Fruit fly (Drosophila melanogaster) whole organism: Measurements from ENCODE around the gene gammaTub37C.
A peak's percentile ranks its signal among the peaks of the same experiment; 100 is the strongest.

Source experiments
- CG8478 ChIP-seq: fragments of >200 bp; optimal IDR thresholded peaks from 2 replicates; lab custom pipeline; 2018; ENCODE audit warnings: inconsistent platforms
- Dll ChIP-seq: fragments of >200 bp; optimal IDR thresholded peaks from 2 replicates; lab custom pipeline; 2017
- EcR ChIP-seq, 2 experiments: fragments of >200 bp; optimal IDR thresholded peaks; 2 replicates each; lab custom pipeline; 2017; ENCODE audit warnings: missing biosample characterization in 2 of 2, missing genetic modification characterization in 2 of 2, missing genetic modification reagents in 2 of 2
- pan ChIP-seq: fragments of >200 bp; optimal IDR thresholded peaks from 2 replicates; lab custom pipeline; 2017
- psq ChIP-seq: fragments of >200 bp; optimal IDR thresholded peaks from 2 replicates; lab custom pipeline; 2017
- usp ChIP-seq: fragments of >200 bp; optimal IDR thresholded peaks from 2 replicates; lab custom pipeline; 2017; ENCODE audit warnings: missing biosample characterization, missing genetic modification characterization, mixed read lengths

Gene gammaTub37C

DNA sequence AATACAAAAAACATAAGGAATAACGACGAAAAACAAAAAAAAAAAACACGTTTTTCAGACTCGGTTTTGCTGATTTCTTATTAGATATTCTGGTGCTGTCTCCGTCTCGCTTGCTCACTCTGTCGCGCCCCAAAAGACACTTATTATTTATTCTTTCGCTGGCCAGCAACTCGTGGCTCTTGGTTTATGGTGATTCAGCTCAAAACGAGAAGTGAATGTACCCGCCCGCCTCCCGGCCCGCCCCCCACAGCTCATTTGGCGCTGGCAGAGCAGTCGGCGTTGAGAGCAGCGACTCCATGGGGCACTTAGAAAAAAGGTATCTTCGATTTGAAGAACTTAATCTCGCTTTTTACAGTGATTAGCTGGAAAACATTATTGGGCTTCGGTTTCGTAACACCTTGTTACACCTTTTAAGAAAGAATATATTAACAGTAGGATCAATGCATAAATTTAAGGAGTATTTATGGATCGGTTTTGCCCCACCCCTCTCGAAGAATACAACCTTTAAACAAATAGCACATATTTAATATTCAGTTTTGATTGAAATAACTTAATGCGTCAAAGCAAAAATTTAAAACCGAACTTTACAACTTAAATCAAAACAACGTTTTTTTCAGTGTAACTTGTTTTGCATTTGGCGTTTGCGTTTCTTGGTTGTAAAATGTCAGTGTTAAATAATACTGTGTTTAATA lies 43.9 kb downstream of the gammaTub37C start:
- TF ChIP-seq pan (lab: Kevin White, UChicago) (no peak), Dll (peak; percentile 49)

dm6 chr2L:19140984-19141262 lies 44.6 kb downstream of the gammaTub37C start:
- TF ChIP-seq CG8478 (lab: Kevin White, UChicago) = no peak
- TF ChIP-seq EcR (GFP tag; optimal IDR thresholded peaks at IDR 0.05; lab: Kevin White, UChicago) = no peak

- TF ChIP-seq pan (lab: Kevin White, UChicago) (no peak), Dll (no peak), usp (GFP tag; lab: Kevin White, UChicago) (no peak), EcR (GFP tag; optimal IDR thresholded peaks at IDR 0.05; lab: Kevin White, UChicago) (no peak), CG8478 (lab: Kevin White, UChicago) (no peak), psq (lab: Kevin White, UChicago) (no peak)
Observed at dm6 chr2L:19140257-19140983, 45.1 kb downstream of the gammaTub37C start.

DNA sequence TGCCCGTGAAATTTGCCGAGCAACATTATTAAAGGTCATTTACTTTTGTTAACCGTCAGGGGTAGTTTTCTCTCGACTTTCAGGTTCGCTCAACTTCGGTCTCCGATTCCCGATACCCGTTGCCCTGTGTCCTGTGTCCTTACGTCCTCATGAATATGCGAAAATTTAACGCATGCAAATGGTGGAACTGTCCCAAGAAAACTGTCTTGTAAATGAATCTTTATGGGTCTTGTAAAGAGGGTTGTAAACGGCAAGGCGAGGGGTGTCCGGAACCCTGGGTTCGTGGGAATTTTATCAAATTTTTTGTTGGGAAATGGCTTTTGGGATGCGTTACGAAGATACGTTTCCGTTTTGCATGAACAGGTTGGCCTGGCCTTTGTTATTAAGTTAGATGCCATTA lies 45.8 kb downstream of the gammaTub37C start:
- TF ChIP-seq CG8478 (lab: Kevin White, UChicago) (no peak), pan (lab: Kevin White, UChicago) (no peak), EcR (GFP tag; optimal IDR thresholded peaks at IDR 0.05; lab: Kevin White, UChicago) (no peak), Dll (no peak), usp (GFP tag; lab: Kevin White, UChicago) (no peak), psq (lab: Kevin White, UChicago) (no peak)

- peak in 1 of 2 experiments; percentile 58 for TF ChIP-seq EcR (GFP tag; optimal IDR thresholded peaks at IDR 0.05; lab: Kevin White, UChicago)
- TF ChIP-seq pan (lab: Kevin White, UChicago) = no peak
Observed at dm6 chr2L:19138361-19139041, 47.0 kb downstream of the gammaTub37C start.

dm6 chr2L:19137494-19138360 lies 47.8 kb downstream of the gammaTub37C start:
- TF ChIP-seq psq (lab: Kevin White, UChicago) (no peak), pan (lab: Kevin White, UChicago) (no peak), CG8478 (lab: Kevin White, UChicago) (no peak), usp (GFP tag; lab: Kevin White, UChicago) (no peak), EcR (GFP tag; optimal IDR thresholded peaks at IDR 0.05; lab: Kevin White, UChicago) (no peak), Dll (no peak)

DNA sequence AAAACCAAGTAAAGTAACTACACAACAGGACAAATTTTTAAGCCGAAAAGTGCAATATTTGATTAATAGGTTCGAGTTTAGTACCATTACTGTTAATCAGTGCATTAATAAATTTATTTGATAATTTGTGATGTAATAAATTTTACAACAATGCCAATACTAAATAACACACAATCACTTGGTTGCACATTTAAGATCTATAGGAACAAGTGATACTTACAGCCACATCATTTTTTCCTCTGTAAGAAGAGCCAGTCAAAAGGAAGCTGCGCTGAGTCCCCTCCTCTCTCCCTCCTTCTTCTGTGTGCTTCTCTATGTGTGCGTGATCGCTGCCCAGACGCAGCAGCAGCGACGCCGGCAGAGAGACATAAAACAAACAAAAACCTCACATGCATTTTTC lies 48.8 kb downstream of the gammaTub37C start:
- TF ChIP-seq EcR (GFP tag; optimal IDR thresholded peaks at IDR 0.05; lab: Kevin White, UChicago) = no peak
- TF ChIP-seq usp (GFP tag; lab: Kevin White, UChicago) = no peak
- TF ChIP-seq CG8478 (lab: Kevin White, UChicago) = no peak

dm6 chr2L:19135955-19136677 lies 49.4 kb downstream of the gammaTub37C start:
- TF ChIP-seq pan (lab: Kevin White, UChicago) = no peak
- no peak for TF ChIP-seq CG8478 (lab: Kevin White, UChicago)
- no peak for TF ChIP-seq usp (GFP tag; lab: Kevin White, UChicago)
- no peak for TF ChIP-seq Dll
- no peak for TF ChIP-seq psq (lab: Kevin White, UChicago)
- no peak for TF ChIP-seq EcR (GFP tag; optimal IDR thresholded peaks at IDR 0.05; lab: Kevin White, UChicago)

DNA sequence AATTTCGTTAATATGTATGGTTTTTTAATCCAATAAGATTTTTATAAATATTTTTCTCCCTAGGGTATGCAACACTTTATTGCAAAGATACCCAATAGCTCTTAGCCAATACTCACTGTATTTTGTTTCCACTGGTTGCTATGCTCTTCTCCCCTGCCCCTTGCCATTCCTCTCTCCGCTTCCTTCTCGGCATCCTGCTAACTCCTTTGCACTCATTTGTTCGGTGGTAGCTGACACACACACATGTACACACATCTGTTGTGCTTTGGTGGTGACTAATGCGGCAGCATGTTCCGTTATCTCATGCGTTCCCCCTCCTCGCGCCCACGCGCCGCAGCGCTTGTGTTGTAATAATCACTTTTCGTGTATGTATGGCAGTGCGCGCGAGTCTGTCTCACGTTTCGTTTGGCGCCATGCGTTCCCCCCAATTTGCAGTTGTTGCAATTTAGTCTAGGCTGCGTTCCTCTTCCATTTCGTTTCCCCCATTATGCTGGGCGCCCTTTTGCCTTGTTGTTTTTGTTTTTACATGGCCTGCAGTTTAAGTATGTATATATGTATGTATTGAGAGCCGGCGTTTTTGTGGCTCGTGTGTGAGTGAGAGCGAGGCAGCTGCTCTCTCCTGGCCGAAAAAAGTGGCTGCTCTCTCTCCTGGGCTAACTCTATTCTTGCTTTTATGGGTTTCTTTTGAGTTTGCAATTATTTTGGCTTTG lies 50.6 kb downstream of the gammaTub37C start, which contains the start of gene Polr1D:
Polr1D (minus strand) TSS at position 420 of the 710 bp plus-strand sequence.
- no peak for TF ChIP-seq usp (GFP tag; lab: Kevin White, UChicago)
- peak; percentile 69 for TF ChIP-seq Dll

- no peak for TF ChIP-seq Dll
- no peak for TF ChIP-seq EcR (GFP tag; optimal IDR thresholded peaks at IDR 0.05; lab: Kevin White, UChicago)
- no peak for TF ChIP-seq usp (GFP tag; lab: Kevin White, UChicago)
- no peak for TF ChIP-seq psq (lab: Kevin White, UChicago)
- no peak for TF ChIP-seq pan (lab: Kevin White, UChicago)
- TF ChIP-seq CG8478 (lab: Kevin White, UChicago) = no peak
Observed at dm6 chr2L:19134366-19134689, 51.2 kb downstream of the gammaTub37C start.
